Fruit fly (Drosophila melanogaster) whole organism, prepupa: ENCODE measurements around the gene CG32081.
A peak's percentile ranks its signal among the peaks of the same experiment; 100 is the strongest.

Experiments
- Blimp-1 ChIP-seq: fragments of 200-800 bp; sonication (Bioruptor generic); optimal IDR thresholded peaks from 3 replicates; lab custom pipeline; 2017; ENCODE audit warnings: missing biosample characterization, missing genetic modification characterization, mild to moderate bottlenecking, moderate library complexity, missing genetic modification reagents
- CG10631 ChIP-seq: fragments of 200-800 bp; sonication (Bioruptor generic); optimal IDR thresholded peaks from 2 replicates; lab custom pipeline; 2016; ENCODE audit warnings: missing biosample characterization, missing genetic modification characterization
- CG11294 ChIP-seq: fragments of 200-800 bp; sonication (Bioruptor generic); IDR thresholded peaks from 2 replicates; pipeline ENCODE4 v1.3.6; 2022; ENCODE audit warnings: missing biosample characterization, missing genetic modification characterization
- CG11902 ChIP-seq: fragments of 200-800 bp; sonication (Bioruptor generic); optimal IDR thresholded peaks from 3 replicates; lab custom pipeline; 2016; ENCODE audit warnings: missing biosample characterization, missing genetic modification characterization
- CG15336 ChIP-seq: fragments of 200-800 bp; sonication (Bioruptor generic); IDR thresholded peaks from 2 replicates; pipeline ENCODE4 v1.3.6; 2022; ENCODE audit warnings: missing biosample characterization, missing genetic modification characterization
- CG16779 ChIP-seq: fragments of 200-800 bp; sonication (Bioruptor generic); optimal IDR thresholded peaks from 3 replicates; lab custom pipeline; 2017; ENCODE audit warnings: missing biosample characterization, mild to moderate bottlenecking, missing genetic modification characterization
- CG3032 ChIP-seq: fragments of 200-800 bp; optimal IDR thresholded peaks from 2 replicates; lab custom pipeline; 2019; ENCODE audit warnings: missing biosample characterization, mild to moderate bottlenecking, missing genetic modification characterization, moderate library complexity
- CG34406 ChIP-seq: fragments of 200-800 bp; sonication (Bioruptor generic); optimal IDR thresholded peaks from 3 replicates; lab custom pipeline; 2016; ENCODE audit warnings: missing biosample characterization, missing genetic modification characterization
- CG4318 ChIP-seq: fragments of 200-800 bp; sonication (Bioruptor generic); optimal IDR thresholded peaks from 3 replicates; lab custom pipeline; 2017; ENCODE audit warnings: missing biosample characterization, mild to moderate bottlenecking, missing genetic modification characterization
- CG6276 ChIP-seq: fragments of 200-800 bp; sonication (Bioruptor generic); optimal IDR thresholded peaks from 2 replicates; lab custom pipeline; 2017; ENCODE audit warnings: missing biosample characterization, mild to moderate bottlenecking, missing genetic modification characterization
- CG6854 ChIP-seq: fragments of 200-800 bp; sonication (Bioruptor generic); optimal IDR thresholded peaks from 2 replicates; lab custom pipeline; 2017; ENCODE audit warnings: missing biosample characterization, mild to moderate bottlenecking, missing genetic modification characterization
- CG7368 ChIP-seq: fragments of 200-800 bp; sonication (Bioruptor generic); optimal IDR thresholded peaks from 3 replicates; lab custom pipeline; 2016; ENCODE audit warnings: missing biosample characterization, missing genetic modification characterization
- CG8319 ChIP-seq: fragments of 200-800 bp; sonication (Bioruptor generic); optimal IDR thresholded peaks from 3 replicates; lab custom pipeline; 2016; ENCODE audit warnings: missing biosample characterization, missing genetic modification characterization
- CG8632 ChIP-seq: fragments of 200-800 bp; sonication (Bioruptor generic); optimal IDR thresholded peaks from 3 replicates; lab custom pipeline; 2016; ENCODE audit warnings: missing biosample characterization, missing genetic modification characterization
- Ets21C ChIP-seq: fragments of 200-800 bp; sonication (Bioruptor generic); optimal IDR thresholded peaks from 3 replicates; lab custom pipeline; 2016; ENCODE audit warnings: missing biosample characterization, missing genetic modification characterization
- Ets96B ChIP-seq: fragments of 200-800 bp; optimal IDR thresholded peaks from 2 replicates; lab custom pipeline; 2019; ENCODE audit warnings: missing biosample characterization, mild to moderate bottlenecking, missing genetic modification characterization, moderate library complexity
- Hr39 ChIP-seq: fragments of 200-800 bp; sonication (Bioruptor generic); optimal IDR thresholded peaks from 2 replicates; lab custom pipeline; 2016; ENCODE audit warnings: missing biosample characterization, missing genetic modification characterization
- Hr4 ChIP-seq: fragments of 200-800 bp; sonication (Bioruptor generic); optimal IDR thresholded peaks from 3 replicates; lab custom pipeline; 2016; ENCODE audit warnings: missing biosample characterization, missing genetic modification characterization
- Met ChIP-seq: fragments of 200-800 bp; sonication (Bioruptor generic); optimal IDR thresholded peaks from 3 replicates; lab custom pipeline; 2016; ENCODE audit warnings: missing biosample characterization, missing genetic modification characterization
- Sox15 ChIP-seq: fragments of 200-800 bp; sonication (Bioruptor generic); optimal IDR thresholded peaks from 3 replicates; lab custom pipeline; 2016; ENCODE audit warnings: missing biosample characterization, missing genetic modification characterization
- acj6 ChIP-seq: fragments of 200-800 bp; sonication (Bioruptor generic); optimal IDR thresholded peaks from 3 replicates; lab custom pipeline; 2016; ENCODE audit warnings: missing biosample characterization, missing genetic modification characterization
- cyc ChIP-seq: fragments of 200-800 bp; sonication (Bioruptor generic); optimal IDR thresholded peaks from 3 replicates; lab custom pipeline; 2016; ENCODE audit warnings: missing biosample characterization, missing genetic modification characterization
- dac ChIP-seq: fragments of 200-800 bp; sonication (Bioruptor generic); optimal IDR thresholded peaks from 2 replicates; lab custom pipeline; 2017; ENCODE audit warnings: missing biosample characterization, mild to moderate bottlenecking, missing genetic modification characterization
- dsx ChIP-seq: fragments of 200-800 bp; optimal IDR thresholded peaks from 3 replicates; lab custom pipeline; 2019; ENCODE audit warnings: missing biosample characterization, mild to moderate bottlenecking, missing genetic modification characterization, moderate library complexity; ENCODE audit not compliant: poor library complexity, severe bottlenecking
- eg ChIP-seq: fragments of 200-800 bp; sonication (Bioruptor generic); IDR thresholded peaks from 3 replicates; pipeline ENCODE4 v1.3.6; 2022; ENCODE audit warnings: missing biosample characterization, missing genetic modification characterization
- esn ChIP-seq: fragments of 200-800 bp; sonication (Bioruptor generic); optimal IDR thresholded peaks from 2 replicates; lab custom pipeline; 2016; ENCODE audit warnings: missing biosample characterization, mild to moderate bottlenecking, missing genetic modification characterization, moderate library complexity
- fd59A ChIP-seq: fragments of 200-800 bp; sonication (Bioruptor generic); optimal IDR thresholded peaks from 2 replicates; lab custom pipeline; 2017; ENCODE audit warnings: missing biosample characterization, mild to moderate bottlenecking, missing genetic modification characterization, missing genetic modification reagents
- fd85E ChIP-seq: fragments of 200-800 bp; sonication (Bioruptor generic); optimal IDR thresholded peaks from 3 replicates; lab custom pipeline; 2016; ENCODE audit warnings: missing biosample characterization, missing genetic modification characterization
- fkh ChIP-seq: fragments of 200-800 bp; sonication (Bioruptor generic); optimal IDR thresholded peaks from 3 replicates; lab custom pipeline; 2017; ENCODE audit warnings: missing biosample characterization, mild to moderate bottlenecking, missing genetic modification characterization, moderate library complexity
- spab ChIP-seq: fragments of 200-800 bp; sonication (Bioruptor generic); optimal IDR thresholded peaks from 2 replicates; lab custom pipeline; 2017; ENCODE audit warnings: missing biosample characterization, mild to moderate bottlenecking, missing genetic modification characterization, missing genetic modification reagents
- svp ChIP-seq: fragments of 200-800 bp; sonication (Bioruptor generic); peaks from one replicate; lab custom pipeline; 2016; ENCODE audit warnings: missing biosample characterization, missing genetic modification characterization
- topi ChIP-seq: fragments of 200-800 bp; sonication (Bioruptor generic); optimal IDR thresholded peaks from 3 replicates; lab custom pipeline; 2016; ENCODE audit warnings: missing biosample characterization, missing genetic modification characterization
- vri ChIP-seq: fragments of 200-800 bp; sonication (Bioruptor generic); optimal IDR thresholded peaks from 3 replicates; lab custom pipeline; 2016; ENCODE audit warnings: missing biosample characterization, mild to moderate bottlenecking, missing genetic modification characterization

CG32081 gene

dm6 chr3L:11033327-11033975, 6.1 kb downstream of the CG32081 start (continued):
- TF ChIP-seq fkh (GFP tag; lab: Kevin White, UChicago) (no peak), CG15336 (peak; percentile 86), cyc (GFP tag; lab: Kevin White, UChicago) (peak; percentile 54), eg (GFP tag; lab: Robert Waterston, UW) (peak; percentile 85), fd59A (GFP tag; lab: Kevin White, UChicago) (peak; percentile 64), CG7368 (peak; percentile 32), dac (GFP tag; lab: Kevin White, UChicago) (peak; percentile 61), Met (peak; percentile 82), dsx (peak; percentile 82), CG3032 (tag; lab: Kevin White, UChicago) (peak; percentile 79), CG6276 (GFP tag; lab: Kevin White, UChicago) (peak; percentile 76), Hr4 (GFP tag; lab: Kevin White, UChicago) (peak; percentile 89), Blimp-1 (peak; percentile 70), CG16779 (tag; lab: Kevin White, UChicago) (peak; percentile 50), Hr39 (GFP tag; lab: Kevin White, UChicago) (peak; percentile 65), CG11294 (GFP tag; lab: Robert Waterston, UW) (0 out of 2 replicates have a peak, but pooled peaks have one; percentile 14), CG8319 (GFP tag; lab: Kevin White, UChicago) (peak; percentile 31), CG34406 (GFP tag; lab: Kevin White, UChicago) (peak; percentile 60)

- TF ChIP-seq vri (peak; percentile 63), CG8632 (GFP tag; lab: Kevin White, UChicago) (no peak)
- TF ChIP-seq, all 60 proteins: peak for 1
Observed at dm6 chr3L:11035039-11035438, 7.7 kb downstream of the CG32081 start.

dm6 chr3L:11041193-11041592, 13.8 kb downstream of the CG32081 start:
- TF ChIP-seq CG16779 (tag; lab: Kevin White, UChicago) (no peak), CG11902 (GFP tag; lab: Kevin White, UChicago) (no peak), CG10631 (GFP tag; lab: Kevin White, UChicago) (no peak), spab (GFP tag; lab: Kevin White, UChicago) (no peak), esn (GFP tag; lab: Kevin White, UChicago) (no peak), vri (no peak), CG34406 (GFP tag; lab: Kevin White, UChicago) (no peak), Hr39 (GFP tag; lab: Kevin White, UChicago) (no peak)

- TF ChIP-seq spab (GFP tag; lab: Kevin White, UChicago) (no peak), CG6854 (no peak), acj6 (GFP tag; lab: Kevin White, UChicago) (no peak), vri (no peak), CG8319 (GFP tag; lab: Kevin White, UChicago) (no peak), topi (GFP tag; lab: Kevin White, UChicago) (no peak), Met (no peak), Ets96B (tag; lab: Kevin White, UChicago) (no peak), fd85E (GFP tag; lab: Kevin White, UChicago) (no peak), CG16779 (tag; lab: Kevin White, UChicago) (no peak), Blimp-1 (no peak), svp (GFP tag; lab: Kevin White, UChicago) (no peak), Sox15 (no peak), CG34406 (GFP tag; lab: Kevin White, UChicago) (no peak), CG4318 (GFP tag; lab: Kevin White, UChicago) (no peak), Ets21C (no peak)
Observed at dm6 chr3L:11043650-11044049, 16.3 kb downstream of the CG32081 start.
